Worm (Caenorhabditis elegans) whole organism, L4 larva: ENCODE data around the gene C14C11.2.

Experiments
- F26F4.8 ChIP-seq: fragments of 200-800 bp; sonication (Bioruptor generic); conservative IDR thresholded peaks from 2 replicates; pipeline ENCODE4 v1.3.6; 2022; ENCODE audit warnings: missing genetic modification characterization, missing compliant biosample characterization
- F49E8.2 ChIP-seq: sonication (generic microtip); optimal IDR thresholded peaks from 2 replicates; lab custom pipeline; 2016; ENCODE audit warnings: missing compliant biosample characterization, mild to moderate bottlenecking, missing genetic modification characterization, borderline replicate concordance
- T26A8.4 ChIP-seq: fragments of 200-800 bp; sonication (Bioruptor generic); IDR thresholded peaks from 2 replicates; pipeline ENCODE4 v1.3.6; 2022; ENCODE audit warnings: missing genetic modification characterization, missing compliant biosample characterization
- ZK546.5 ChIP-seq, 2 experiments: sonication (generic microtip); optimal IDR thresholded peaks; 2 replicates each; lab custom pipeline; 2017; ENCODE audit warnings: missing biosample characterization in 2 of 2, missing genetic modification characterization in 2 of 2
- mdl-1 ChIP-seq, 2 experiments: fragments of 150-350 bp in 1 of 2; sonication (generic microtip) in 1 of 2; optimal IDR thresholded peaks; 2 replicates each; lab custom pipeline; 2014 to 2017; ENCODE audit warnings: missing biosample characterization in 2 of 2, missing genetic modification characterization in 2 of 2
- nhr-6 ChIP-seq: fragments of 150-350 bp; optimal IDR thresholded peaks from 2 replicates; lab custom pipeline; 2014; ENCODE audit warnings: missing biosample characterization, missing genetic modification characterization
- pqm-1 ChIP-seq: sonication (generic microtip); optimal IDR thresholded peaks from 2 replicates; lab custom pipeline; 2017; ENCODE audit warnings: missing biosample characterization, missing genetic modification characterization
- unc-130 ChIP-seq: sonication (generic microtip); optimal IDR thresholded peaks from 2 replicates; lab custom pipeline; 2016; ENCODE audit warnings: missing genetic modification reagents, missing genetic modification characterization, missing compliant biosample characterization
- ztf-11 ChIP-seq: fragments of 150-350 bp; optimal IDR thresholded peaks from 2 replicates; lab custom pipeline; 2014; ENCODE audit warnings: missing biosample characterization, missing genetic modification characterization

- TF ChIP-seq ZK546.5 (tag; optimal IDR thresholded peaks at IDR 0.05; lab: Kevin White, UChicago) (no peak), F26F4.8 (GFP tag; lab: Robert Waterston, UW) (no peak), unc-130 (no peak), T26A8.4 (GFP tag; lab: Robert Waterston, UW) (no peak), pqm-1 (no peak), nhr-6 (no peak), ztf-11 (no peak), F49E8.2 (no peak), mdl-1 (tag; optimal IDR thresholded peaks at IDR 0.05; lab: Kevin White, UChicago) (no peak)
These were observed 43.7 kb upstream of the C14C11.2 start, which contains the start of gene M03E7.2 for ce11 chrV:5617301-5617700.
